Fruit fly (Drosophila melanogaster) S2 (cell line): ENCODE results near the gene CG15747.

Experiments
- CG8478 ChIP-seq: fragments of >200 bp; optimal IDR thresholded peaks from 2 replicates; lab custom pipeline; 2018
- CTCF ChIP-seq, 2 experiments: fragments of >200 bp; optimal IDR thresholded peaks; 2 replicates each; lab custom pipeline; 2018

- TF ChIP-seq CTCF (optimal IDR thresholded peaks at IDR 0.05; lab: Kevin White, UChicago) (no peak), CG8478 (lab: Kevin White, UChicago) (no peak)
Measured at dm6 chrX:13314323-13314722, 23.8 kb upstream of the CG15747 start.
